Fruit fly (Drosophila melanogaster): ENCODE results near the gene CG34043.

DNA sequence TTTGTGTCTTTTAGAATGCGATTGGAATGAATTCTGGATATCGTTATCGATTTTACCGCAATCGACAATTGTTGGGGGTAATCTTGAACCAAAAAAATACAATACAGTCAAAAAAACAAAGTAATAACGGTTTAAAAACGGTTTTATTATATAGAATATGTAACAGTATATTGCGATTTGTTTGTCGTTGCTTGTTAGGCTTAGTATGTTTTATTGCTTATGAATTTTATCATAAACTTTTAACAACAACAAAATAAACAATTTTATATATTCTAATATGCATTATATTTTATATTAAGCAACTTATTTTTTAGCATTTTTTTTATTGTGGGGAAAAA lies 19.1 kb upstream of the CG34043 start, which contains the start of gene CYLD:
- TF ChIP-seq lmd (GFP tag; IDR thresholded peaks at IDR 0.05), result no peak; the same call in 1 of the 2 replicates
- TF ChIP-seq CG12236 (GFP tag; optimal IDR thresholded peaks at IDR 0.05), result no peak
- peak; percentile 74; the same call in 1 of the 2 replicates for TF ChIP-seq Rfx (GFP tag; IDR thresholded peaks at IDR 0.05)
- peak; percentile 66; the same call in 1 of the 2 replicates for TF ChIP-seq sob (GFP tag; IDR thresholded peaks at IDR 0.05)
- TF ChIP-seq CG6765 (GFP tag; optimal IDR thresholded peaks at IDR 0.05), result peak; percentile 18
- no peak for TF ChIP-seq CG6272 (GFP tag; IDR thresholded peaks at IDR 0.05)
- TF ChIP-seq HLHmδ (GFP tag; optimal IDR thresholded peaks at IDR 0.05), result no peak
- TF ChIP-seq insv (GFP tag; optimal IDR thresholded peaks at IDR 0.05), result no peak
- peak; percentile 40; the same call in 1 of the 2 replicates for TF ChIP-seq Ada2b (GFP tag; IDR thresholded peaks at IDR 0.05)
- peak; percentile 57; the same call in 1 of the 3 replicates for TF ChIP-seq Dbx (GFP tag; IDR thresholded peaks at IDR 0.05)
- TF ChIP-seq hbn (GFP tag; IDR thresholded peaks at IDR 0.05; ENCODE audit: partially characterized antibody), result no peak
